Worm (Caenorhabditis elegans): Measurements from ENCODE around the gene str-116.

ce11 chrV:11266681-11267080 lies at the start of gene str-116:
- TF ChIP-seq ztf-29 (GFP tag; IDR thresholded peaks at IDR 0.05) = no peak
- TF ChIP-seq cog-1 (tag; optimal IDR thresholded peaks at IDR 0.05) = no peak
- TF ChIP-seq ref-1 (GFP tag; conservative IDR thresholded peaks at IDR 0.05) = no peak
- no peak for TF ChIP-seq tab-1 (GFP tag; IDR thresholded peaks at IDR 0.05)
- TF ChIP-seq flt-1 (GFP tag; IDR thresholded peaks at IDR 0.05) = no peak
- no peak for TF ChIP-seq T22C8.4 (GFP tag; IDR thresholded peaks at IDR 0.05)
- TF ChIP-seq ztf-23 (GFP tag; IDR thresholded peaks at IDR 0.05) = no peak
- no peak for TF ChIP-seq klf-2 (GFP tag; conservative IDR thresholded peaks at IDR 0.05)
